Fruit fly (Drosophila melanogaster) Kc167 (cell line): ENCODE data around the gene Rip11.

ENCODE experiments used
- Myc ChIP-seq: fragments of >200 bp; optimal IDR thresholded peaks from 2 replicates; lab custom pipeline; 2017; ENCODE audit warnings: missing external identifiers
- Sin3A ChIP-seq: fragments of >200 bp; optimal IDR thresholded peaks from 2 replicates; lab custom pipeline; 2018; ENCODE audit warnings: missing external identifiers
- h ChIP-seq: fragments of >200 bp; optimal IDR thresholded peaks from 3 replicates; lab custom pipeline; 2018; ENCODE audit warnings: missing external identifiers
- insv ChIP-seq: fragments of >200 bp; optimal IDR thresholded peaks from 3 replicates; lab custom pipeline; 2018; ENCODE audit warnings: missing external identifiers
- psq ChIP-seq: fragments of >200 bp; optimal IDR thresholded peaks from 2 replicates; lab custom pipeline; 2017; ENCODE audit warnings: missing external identifiers
- ttk ChIP-seq: sonication (Bioruptor generic); optimal IDR thresholded peaks from 2 replicates; lab custom pipeline; 2017; ENCODE audit warnings: missing external identifiers

Rip11 gene

dm6 chrX:18672900-18673529, 25.6 kb upstream of the Rip11 start:
- TF ChIP-seq insv (lab: Kevin White, UChicago) (no peak), ttk (lab: Kevin White, UChicago) (no peak), h (lab: Kevin White, UChicago) (no peak), Sin3A (no peak), Myc (no peak), psq (no peak)

- TF ChIP-seq Sin3A = no peak
- no peak for TF ChIP-seq psq
- no peak for TF ChIP-seq Myc
- no peak for TF ChIP-seq ttk (lab: Kevin White, UChicago)
- no peak for TF ChIP-seq insv (lab: Kevin White, UChicago)
- TF ChIP-seq h (lab: Kevin White, UChicago) = no peak
Measured at dm6 chrX:18671545-18672174, 24.2 kb upstream of the Rip11 start.

dm6 chrX:18669811-18670477, 22.5 kb upstream of the Rip11 start:
- TF ChIP-seq Myc (no peak), ttk (lab: Kevin White, UChicago) (no peak), h (lab: Kevin White, UChicago) (no peak), insv (lab: Kevin White, UChicago) (no peak), Sin3A (no peak), psq (no peak)

dm6 chrX:18668293-18668692, 20.8 kb upstream of the Rip11 start:
- TF ChIP-seq Sin3A (no peak), insv (lab: Kevin White, UChicago) (no peak), ttk (lab: Kevin White, UChicago) (no peak), psq (no peak), Myc (no peak), h (lab: Kevin White, UChicago) (no peak)

- no peak for TF ChIP-seq h (lab: Kevin White, UChicago)
- no peak for TF ChIP-seq Myc
- TF ChIP-seq insv (lab: Kevin White, UChicago) = no peak
- TF ChIP-seq psq = no peak
- no peak for TF ChIP-seq ttk (lab: Kevin White, UChicago)
- no peak for TF ChIP-seq Sin3A
Measured at dm6 chrX:18665715-18666267, 18.3 kb upstream of the Rip11 start.

- TF ChIP-seq Myc (no peak), ttk (lab: Kevin White, UChicago) (no peak), h (lab: Kevin White, UChicago) (no peak), psq (no peak), Sin3A (no peak), insv (lab: Kevin White, UChicago) (no peak)
Measured at dm6 chrX:18663362-18663761, 15.9 kb upstream of the Rip11 start.

dm6 chrX:18662053-18662452, 14.6 kb upstream of the Rip11 start, which contains the start of gene CG6696:
CG6696 (minus strand) TSS chrX:18662153.
- TF ChIP-seq psq (no peak), h (lab: Kevin White, UChicago) (no peak), ttk (lab: Kevin White, UChicago) (no peak), insv (lab: Kevin White, UChicago) (no peak), Myc (no peak), Sin3A (no peak)

- TF ChIP-seq Sin3A (no peak), Myc (no peak)
Measured at dm6 chrX:18657502-18657947, 10.1 kb upstream of the Rip11 start, which contains the start of gene fu. fu (plus strand) TSS chrX:18657755.

- TF ChIP-seq ttk (lab: Kevin White, UChicago) (no peak), insv (lab: Kevin White, UChicago) (no peak), Myc (no peak), psq (no peak), h (lab: Kevin White, UChicago) (no peak), Sin3A (no peak)
Measured at dm6 chrX:18657012-18657411, 9.6 kb upstream of the Rip11 start, which contains the start of gene CG6659. CG6659 (minus strand) TSS chrX:18657286.

dm6 chrX:18652879-18653278, 5.4 kb upstream of the Rip11 start, which contains the start of gene Ing3:
Ing3 (minus strand) TSS chrX:18653091.
- TF ChIP-seq Sin3A = no peak
- TF ChIP-seq insv (lab: Kevin White, UChicago) = no peak
- no peak for TF ChIP-seq h (lab: Kevin White, UChicago)
- TF ChIP-seq ttk (lab: Kevin White, UChicago) = no peak
- TF ChIP-seq psq = no peak
- no peak for TF ChIP-seq Myc

dm6 chrX:18650252-18650651, 2.8 kb upstream of the Rip11 start, which contains the start of gene Hou:
Hou (minus strand) TSS chrX:18650444.
- no peak for TF ChIP-seq ttk (lab: Kevin White, UChicago)

- TF ChIP-seq insv (lab: Kevin White, UChicago) = no peak
- TF ChIP-seq Sin3A = no peak
- TF ChIP-seq psq = no peak
- no peak for TF ChIP-seq h (lab: Kevin White, UChicago)
- TF ChIP-seq Myc = no peak
- TF ChIP-seq ttk (lab: Kevin White, UChicago) = no peak
Measured at dm6 chrX:18647961-18648360, 513 bp upstream of the Rip11 start, which contains the start of gene Nup35. Nup35 (plus strand) TSS chrX:18648182.
